Fruit fly (Drosophila melanogaster) whole organism, embryonic: ENCODE results near the gene Vha100-2.

ENCODE experiments used
- CG16813 ChIP-seq: fragments of 200-800 bp; sonication (Bioruptor generic); IDR thresholded peaks from 3 replicates; pipeline ENCODE4 v1.3.6; 2022; ENCODE audit warnings: missing biosample characterization, missing genetic modification characterization; ENCODE audit not compliant: partially characterized antibody
- Dfd ChIP-seq, 2 experiments: fragments of >200 bp; optimal IDR thresholded peaks; 2 replicates each; lab custom pipeline; 2017; ENCODE audit warnings: missing biosample characterization in 2 of 2, missing genetic modification characterization in 2 of 2
- PHDP ChIP-seq: fragments of 200-800 bp; sonication (Bioruptor generic); optimal IDR thresholded peaks from 3 replicates; lab custom pipeline; 2018; ENCODE audit warnings: missing biosample characterization, mild to moderate bottlenecking, missing genetic modification characterization, moderate library complexity
- Trl ChIP-seq, 3 experiments: fragments of >200 bp in 2 of 3; fragments of 200-800 bp in 1 of 3; sonication (Bioruptor generic) in 1 of 3; optimal IDR thresholded peaks; 2 replicates in 1 of 3; 3 replicates in 2 of 3; lab custom pipeline; 2016 to 2017; ENCODE audit warnings: missing biosample characterization in 1 of 3, missing genetic modification characterization in 1 of 3

DNA sequence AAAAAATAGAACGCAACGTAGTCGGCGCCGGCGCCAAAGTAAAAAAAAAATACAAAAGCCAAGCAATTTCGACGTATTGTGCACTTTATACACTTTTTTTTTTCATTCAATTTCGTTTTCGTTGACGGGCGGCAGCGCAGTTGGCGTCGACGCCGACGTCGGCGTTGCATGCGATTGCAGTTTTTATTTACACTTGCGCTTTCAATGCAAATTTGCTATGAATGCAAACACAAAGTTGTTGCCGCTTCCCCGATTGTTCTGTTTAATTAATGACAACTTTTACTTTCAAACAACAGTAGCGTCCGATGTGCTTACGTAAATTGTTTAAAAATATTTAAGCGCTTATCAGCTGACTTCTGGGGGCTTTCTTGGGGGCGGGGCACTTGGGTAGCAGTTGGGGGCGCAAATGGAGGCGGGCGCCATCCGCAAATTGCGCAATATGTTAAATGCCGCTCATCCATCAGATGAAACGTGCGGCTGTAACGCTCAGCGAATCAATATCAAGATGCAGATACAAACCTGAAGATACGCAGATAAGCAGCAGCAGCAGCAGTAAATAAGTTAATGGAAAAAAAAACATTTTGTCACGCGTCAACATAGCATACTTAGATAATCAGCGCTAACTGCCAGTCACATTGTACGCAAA, 39.3 kb upstream of the Vha100-2 start:
- TF ChIP-seq CG16813 (GFP tag; lab: Robert Waterston, UW) (no peak), Dfd (GFP tag; optimal IDR thresholded peaks at IDR 0.05; lab: Kevin White, UChicago) (no peak), PHDP (no peak), Trl (optimal IDR thresholded peaks at IDR 0.05; lab: Kevin White, UChicago) (no peak), Trl (GFP tag; optimal IDR thresholded peaks at IDR 0.05; lab: Kevin White, UChicago) (no peak)
